Fruit fly (Drosophila melanogaster): ENCODE data around the gene CG18814.

The CG18814 gene

DNA sequence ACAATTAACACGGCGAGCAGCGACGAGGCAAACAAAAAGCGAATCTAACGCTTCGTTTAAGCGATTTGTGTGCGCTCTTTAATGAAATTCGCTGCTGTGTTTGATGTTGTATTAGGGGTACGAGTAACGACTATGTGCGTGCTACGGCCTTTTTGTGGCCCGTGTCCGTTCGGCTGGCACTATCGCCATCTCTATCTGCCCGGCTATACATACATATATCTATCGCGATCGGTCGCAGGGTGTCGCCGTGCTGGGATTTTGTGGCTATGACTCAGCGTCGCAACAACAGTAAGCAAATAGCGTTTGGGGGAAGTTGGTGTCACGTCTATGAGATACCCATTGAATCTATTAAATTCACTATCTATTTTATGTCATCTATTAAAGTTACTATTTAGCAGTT is 24.1 kb downstream of the CG18814 start:
- no peak for TF ChIP-seq CG3838 (GFP tag; optimal IDR thresholded peaks at IDR 0.05)
- no peak for TF ChIP-seq Trl (optimal IDR thresholded peaks at IDR 0.05)
- no peak for TF ChIP-seq Trl (GFP tag; optimal IDR thresholded peaks at IDR 0.05)
- peak; percentile 5 for TF ChIP-seq sug (tag; optimal IDR thresholded peaks at IDR 0.05)
- no peak for TF ChIP-seq NC2α (GFP tag; optimal IDR thresholded peaks at IDR 0.05)
- no peak for TF ChIP-seq jigr1 (GFP tag; IDR thresholded peaks at IDR 0.05)
- TF ChIP-seq Dref (GFP tag; IDR thresholded peaks at IDR 0.05) = no peak
- TF ChIP-seq Spps (tag; optimal IDR thresholded peaks at IDR 0.05) = no peak
- TF ChIP-seq CG1832 (GFP tag; optimal IDR thresholded peaks at IDR 0.05) = peak; percentile 24
- peak; percentile 11; the same call in 1 of the 3 replicates for TF ChIP-seq ci (GFP tag; IDR thresholded peaks at IDR 0.05)
- no peak for TF ChIP-seq twi (tag; optimal IDR thresholded peaks at IDR 0.05)
- no peak for TF ChIP-seq CG15269 (tag; optimal IDR thresholded peaks at IDR 0.05)
- no peak for TF ChIP-seq CG6254 (GFP tag; optimal IDR thresholded peaks at IDR 0.05)
- no peak for TF ChIP-seq gem (tag; optimal IDR thresholded peaks at IDR 0.05)
- TF ChIP-seq NfI (GFP tag; optimal IDR thresholded peaks at IDR 0.05) = no peak
- no peak for TF ChIP-seq Atf6 (GFP tag; IDR thresholded peaks at IDR 0.05)
- no peak for TF ChIP-seq CG2202 (tag; optimal IDR thresholded peaks at IDR 0.05)
- no peak for TF ChIP-seq HmgZ (tag; optimal IDR thresholded peaks at IDR 0.05)
- TF ChIP-seq zen (tag; optimal IDR thresholded peaks at IDR 0.05) = peak; percentile 11
- TF ChIP-seq CG11093 (GFP tag; IDR thresholded peaks at IDR 0.05) = no peak
- no peak for TF ChIP-seq pb (GFP tag; optimal IDR thresholded peaks at IDR 0.05)
- no peak for TF ChIP-seq CG15073 (GFP tag; optimal IDR thresholded peaks at IDR 0.05)
- TF ChIP-seq Sin3A (optimal IDR thresholded peaks at IDR 0.05) = no peak
- no peak for TF ChIP-seq Ets65A (GFP tag)
- TF ChIP-seq Dad (GFP tag; optimal IDR thresholded peaks at IDR 0.05) = no peak
- TF ChIP-seq CG6272 (GFP tag; IDR thresholded peaks at IDR 0.05) = no peak
- peak; percentile 81; the same call in 2 of the 3 replicates for TF ChIP-seq CG6175 (GFP tag; IDR thresholded peaks at IDR 0.05)
- no peak for TF ChIP-seq CG43689 (GFP tag; IDR thresholded peaks at IDR 0.05)
- no peak for TF ChIP-seq ham (GFP tag; IDR thresholded peaks at IDR 0.05)
- no peak for TF ChIP-seq PHDP (tag; optimal IDR thresholded peaks at IDR 0.05)
- no peak for TF ChIP-seq CG2116 (GFP tag; optimal IDR thresholded peaks at IDR 0.05)
- TF ChIP-seq NFAT (GFP tag; IDR thresholded peaks at IDR 0.05) = 0 out of 2 replicates have a peak, but pooled peaks have one; percentile 4
- no peak for TF ChIP-seq CG9727 (GFP tag; optimal IDR thresholded peaks at IDR 0.05)
- no peak for TF ChIP-seq so (GFP tag; IDR thresholded peaks at IDR 0.05)
- TF ChIP-seq CG5180 (GFP tag; optimal IDR thresholded peaks at IDR 0.05) = peak; percentile 54
- no peak for TF ChIP-seq CG42726 (GFP tag; IDR thresholded peaks at IDR 0.05; ENCODE audit: partially characterized antibody)
- TF ChIP-seq zf30C (GFP tag; optimal IDR thresholded peaks at IDR 0.05) = no peak
- peak; percentile 43; the same call in 2 of the 3 replicates for TF ChIP-seq row (GFP tag; IDR thresholded peaks at IDR 0.05)
- TF ChIP-seq CG4854 (GFP tag; optimal IDR thresholded peaks at IDR 0.05) = no peak
- no peak for TF ChIP-seq fru (optimal IDR thresholded peaks at IDR 0.05)
- TF ChIP-seq CG18011 (GFP tag; optimal IDR thresholded peaks at IDR 0.05) = no peak
- no peak for TF ChIP-seq CG10979 (tag; optimal IDR thresholded peaks at IDR 0.05)
- TF ChIP-seq hkb (optimal IDR thresholded peaks at IDR 0.05) = no peak
- 0 out of 2 replicates have a peak, but pooled peaks have one; percentile 8 for TF ChIP-seq hkb (GFP tag; IDR thresholded peaks at IDR 0.05)
- TF ChIP-seq disco-r (GFP tag; optimal IDR thresholded peaks at IDR 0.05) = no peak
- no peak for TF ChIP-seq CG8290 (GFP tag; optimal IDR thresholded peaks at IDR 0.05)
- TF ChIP-seq CG8290 (tag; optimal IDR thresholded peaks at IDR 0.05) = peak in 1 of 2 experiments; percentile 21
- peak; percentile 41 for TF ChIP-seq Med (GFP tag)
- TF ChIP-seq Deaf1 (tag; optimal IDR thresholded peaks at IDR 0.05) = peak; percentile 66
- TF ChIP-seq CG3407 (GFP tag; optimal IDR thresholded peaks at IDR 0.05) = no peak
- TF ChIP-seq CG18262 (tag; optimal IDR thresholded peaks at IDR 0.05) = no peak
- TF ChIP-seq Usf (GFP tag; optimal IDR thresholded peaks at IDR 0.05) = no peak
- TF ChIP-seq CG10321 (GFP tag; IDR thresholded peaks at IDR 0.05) = peak; percentile 64; the same call in 1 of the 2 replicates
- no peak for TF ChIP-seq cato (GFP tag; optimal IDR thresholded peaks at IDR 0.05; ENCODE audit: borderline replicate concordance)

Measured in whole organism, embryonic.